Fruit fly (Drosophila melanogaster) whole organism, embryonic: ENCODE results near the gene CG2854.
A peak's percentile ranks its signal among the peaks of the same experiment; 100 is the strongest.

Source experiments
- Ada2b ChIP-seq: fragments of 200-800 bp; sonication (Bioruptor generic); IDR thresholded peaks from 2 replicates; pipeline ENCODE4 v1.3.6; 2022; ENCODE audit warnings: missing biosample characterization, missing genetic modification characterization
- CG10274 ChIP-seq: fragments of 200-800 bp; sonication (Bioruptor generic); optimal IDR thresholded peaks from 3 replicates; lab custom pipeline; 2017; ENCODE audit warnings: missing biosample characterization, mild to moderate bottlenecking, missing genetic modification characterization
- CG10321 ChIP-seq: fragments of 200-800 bp; sonication (Bioruptor generic); IDR thresholded peaks from 2 replicates; pipeline ENCODE4 v1.3.6; 2022; ENCODE audit warnings: missing biosample characterization, missing genetic modification characterization
- CG10565 ChIP-seq: fragments of 200-800 bp; sonication (Bioruptor generic); optimal IDR thresholded peaks from 3 replicates; lab custom pipeline; 2016; ENCODE audit warnings: missing biosample characterization, mild to moderate bottlenecking, missing genetic modification characterization
- CG11085 ChIP-seq: fragments of 200-800 bp; sonication (Bioruptor generic); IDR thresholded peaks from 2 replicates; pipeline ENCODE4 v1.3.6; 2022; ENCODE audit warnings: missing biosample characterization, missing genetic modification characterization
- CG13123 ChIP-seq: fragments of 200-800 bp; sonication (Bioruptor generic); optimal IDR thresholded peaks from 2 replicates; lab custom pipeline; 2016; ENCODE audit warnings: missing biosample characterization, missing genetic modification characterization
- CG13775 ChIP-seq: fragments of 200-800 bp; sonication (Bioruptor generic); optimal IDR thresholded peaks from 3 replicates; lab custom pipeline; 2017; ENCODE audit warnings: missing biosample characterization, mild to moderate bottlenecking, missing genetic modification characterization
- CG14860 ChIP-seq: fragments of 200-800 bp; sonication (Bioruptor generic); IDR thresholded peaks from 3 replicates; pipeline ENCODE4 v1.3.6; 2022; ENCODE audit warnings: missing biosample characterization, missing genetic modification characterization; ENCODE audit not compliant: partially characterized antibody
- CG15479 ChIP-seq: fragments of 200-800 bp; sonication (Bioruptor generic); optimal IDR thresholded peaks from 3 replicates; lab custom pipeline; 2019; ENCODE audit warnings: missing biosample characterization, mild to moderate bottlenecking, missing genetic modification characterization, moderate library complexity
- CG18619 ChIP-seq: fragments of 200-800 bp; sonication (Bioruptor generic); optimal IDR thresholded peaks from 3 replicates; lab custom pipeline; 2017; ENCODE audit warnings: missing biosample characterization, mild to moderate bottlenecking, missing genetic modification characterization
- CG2199 ChIP-seq: fragments of 200-800 bp; sonication (Bioruptor generic); IDR thresholded peaks from 3 replicates; pipeline ENCODE4 v1.3.6; 2022; ENCODE audit warnings: missing biosample characterization, missing genetic modification characterization
- CG33213 ChIP-seq: fragments of 200-800 bp; sonication (Bioruptor generic); optimal IDR thresholded peaks from 3 replicates; lab custom pipeline; 2016; ENCODE audit warnings: missing biosample characterization, missing genetic modification characterization
- CG43689 ChIP-seq: fragments of 200-800 bp; sonication (Bioruptor generic); IDR thresholded peaks from 2 replicates; pipeline ENCODE4 v1.3.6; 2022; ENCODE audit warnings: missing biosample characterization, missing genetic modification characterization
- CG6791 ChIP-seq: fragments of 200-800 bp; sonication (Bioruptor generic); IDR thresholded peaks from 3 replicates; pipeline ENCODE4 v1.3.6; 2022; ENCODE audit warnings: missing biosample characterization, missing genetic modification characterization; ENCODE audit not compliant: partially characterized antibody
- CG7556 ChIP-seq: fragments of 200-800 bp; sonication (Bioruptor generic); optimal IDR thresholded peaks from 2 replicates; lab custom pipeline; 2017; ENCODE audit warnings: missing biosample characterization, mild to moderate bottlenecking, missing genetic modification characterization
- CG7786 ChIP-seq: fragments of 200-800 bp; sonication (Bioruptor generic); optimal IDR thresholded peaks from 2 replicates; lab custom pipeline; 2016; ENCODE audit warnings: missing biosample characterization, missing genetic modification characterization
- CG7839 ChIP-seq: fragments of 200-800 bp; sonication (Bioruptor generic); optimal IDR thresholded peaks from 3 replicates; lab custom pipeline; 2018; ENCODE audit warnings: missing biosample characterization, mild to moderate bottlenecking, missing genetic modification characterization, moderate library complexity
- CG8924 ChIP-seq: fragments of 200-800 bp; optimal IDR thresholded peaks from 3 replicates; lab custom pipeline; 2019; ENCODE audit warnings: missing biosample characterization, mild to moderate bottlenecking, missing genetic modification characterization, moderate library complexity
- D ChIP-seq, 2 experiments: fragments of 200-800 bp in 1 of 2; fragments of >200 bp in 1 of 2; sonication (Bioruptor generic) in 1 of 2; optimal IDR thresholded peaks; 2 replicates in 1 of 2; 3 replicates in 1 of 2; lab custom pipeline; 2017; ENCODE audit warnings: mild to moderate bottlenecking in 1 of 2, missing biosample characterization in 1 of 2, missing genetic modification characterization in 1 of 2, missing genetic modification reagents in 1 of 2
- Dp ChIP-seq: fragments of 200-800 bp; sonication (Bioruptor generic); optimal IDR thresholded peaks from 2 replicates; lab custom pipeline; 2018; ENCODE audit warnings: missing biosample characterization, mild to moderate bottlenecking, missing genetic modification characterization, moderate library complexity
- Dref ChIP-seq: fragments of 200-800 bp; sonication (Bioruptor generic); IDR thresholded peaks from 2 replicates; pipeline ENCODE4 v1.3.6; 2022; ENCODE audit warnings: missing biosample characterization, missing genetic modification characterization
- E2f1 ChIP-seq: fragments of 200-800 bp; sonication (Bioruptor generic); IDR thresholded peaks from 2 replicates; pipeline ENCODE4 v1.3.6; 2022; ENCODE audit warnings: missing biosample characterization, missing genetic modification characterization
- Elba2 ChIP-seq: fragments of 200-800 bp; sonication (Bioruptor generic); optimal IDR thresholded peaks from 3 replicates; lab custom pipeline; 2016; ENCODE audit warnings: missing biosample characterization, missing genetic modification characterization
- H2.0 ChIP-seq: fragments of 200-800 bp; sonication (Bioruptor generic); IDR thresholded peaks from 2 replicates; pipeline ENCODE4 v1.3.6; 2022; ENCODE audit warnings: missing biosample characterization, missing genetic modification characterization
- HLHmδ ChIP-seq: fragments of 200-800 bp; sonication (Bioruptor generic); optimal IDR thresholded peaks from 2 replicates; lab custom pipeline; 2018; ENCODE audit warnings: missing biosample characterization, mild to moderate bottlenecking, missing genetic modification characterization, moderate library complexity
- Hr51 ChIP-seq, 2 experiments: fragments of 200-800 bp; sonication (Bioruptor generic); optimal IDR thresholded peaks; 2 replicates in 1 of 2; 3 replicates in 1 of 2; lab custom pipeline; 2016 to 2018; ENCODE audit warnings: missing biosample characterization in 2 of 2, missing genetic modification characterization in 2 of 2, mild to moderate bottlenecking in 1 of 2, moderate library complexity in 1 of 2
- NC2α ChIP-seq: fragments of 200-800 bp; sonication (Bioruptor generic); optimal IDR thresholded peaks from 2 replicates; lab custom pipeline; 2016; ENCODE audit warnings: missing biosample characterization, missing genetic modification characterization
- NfI ChIP-seq: fragments of 200-800 bp; sonication (Bioruptor generic); optimal IDR thresholded peaks from 3 replicates; lab custom pipeline; 2018; ENCODE audit warnings: missing biosample characterization, mild to moderate bottlenecking, missing genetic modification characterization, moderate library complexity
- Opbp ChIP-seq: fragments of 200-800 bp; sonication (Bioruptor generic); IDR thresholded peaks from 3 replicates; pipeline ENCODE4 v1.3.6; 2022; ENCODE audit warnings: missing biosample characterization, missing genetic modification characterization; ENCODE audit not compliant: partially characterized antibody
- Taf1 ChIP-seq: fragments of 200-800 bp; sonication (Bioruptor generic); IDR thresholded peaks from 2 replicates; pipeline ENCODE4 v1.3.6; 2022; ENCODE audit warnings: missing biosample characterization, missing genetic modification characterization
- Xrp1 ChIP-seq: fragments of 200-800 bp; sonication (Bioruptor generic); IDR thresholded peaks from 2 replicates; pipeline ENCODE4 v1.3.6; 2022; ENCODE audit warnings: missing biosample characterization, missing genetic modification characterization
- az2 ChIP-seq: fragments of 200-800 bp; sonication (Bioruptor generic); optimal IDR thresholded peaks from 3 replicates; lab custom pipeline; 2016; ENCODE audit warnings: missing biosample characterization, missing genetic modification characterization
- bsh ChIP-seq, 2 experiments: fragments of 200-800 bp; sonication (Bioruptor generic); optimal IDR thresholded peaks; 2 replicates each; lab custom pipeline; 2017 to 2018; ENCODE audit warnings: mild to moderate bottlenecking in 2 of 2, missing biosample characterization in 2 of 2, missing genetic modification characterization in 2 of 2, moderate library complexity in 1 of 2
- h ChIP-seq: fragments of >200 bp; optimal IDR thresholded peaks from 2 replicates; lab custom pipeline; 2017
- jigr1 ChIP-seq: fragments of 200-800 bp; sonication (Bioruptor generic); IDR thresholded peaks from 3 replicates; pipeline ENCODE4 v1.3.6; 2022; ENCODE audit warnings: missing biosample characterization, missing genetic modification characterization
- nom ChIP-seq: fragments of 200-800 bp; sonication (Bioruptor generic); optimal IDR thresholded peaks from 2 replicates; lab custom pipeline; 2017; ENCODE audit warnings: missing biosample characterization, missing genetic modification characterization, mild to moderate bottlenecking, moderate library complexity, missing genetic modification reagents
- org-1 ChIP-seq: fragments of 200-800 bp; sonication (Bioruptor generic); optimal IDR thresholded peaks from 2 replicates; lab custom pipeline; 2017; ENCODE audit warnings: missing biosample characterization, missing genetic modification characterization
- peb ChIP-seq: fragments of 200-800 bp; sonication (Bioruptor generic); IDR thresholded peaks from 2 replicates; pipeline ENCODE4 v1.3.6; 2022; ENCODE audit warnings: missing biosample characterization, missing genetic modification characterization
- psq ChIP-seq: fragments of 200-800 bp; sonication (Bioruptor generic); optimal IDR thresholded peaks from 2 replicates; lab custom pipeline; 2017; ENCODE audit warnings: missing biosample characterization, missing genetic modification characterization
- ranshi ChIP-seq: fragments of 200-800 bp; sonication (Bioruptor generic); IDR thresholded peaks from 2 replicates; pipeline ENCODE4 v1.3.6; 2022; ENCODE audit warnings: missing biosample characterization, missing genetic modification characterization
- rib ChIP-seq: fragments of 200-800 bp; sonication (Bioruptor generic); IDR thresholded peaks from 2 replicates; pipeline ENCODE4 v1.3.6; 2022; ENCODE audit warnings: missing biosample characterization, missing genetic modification characterization
- shn ChIP-seq: fragments of 200-800 bp; sonication (Bioruptor generic); optimal IDR thresholded peaks from 3 replicates; lab custom pipeline; 2016; ENCODE audit warnings: missing biosample characterization, missing genetic modification characterization
- ttk ChIP-seq: fragments of 200-800 bp; sonication (Bioruptor generic); IDR thresholded peaks from 2 replicates; pipeline ENCODE4 v2.1.2; 2022; ENCODE audit warnings: missing biosample characterization, missing genetic modification characterization
- twi ChIP-seq: fragments of 200-800 bp; optimal IDR thresholded peaks from 2 replicates; lab custom pipeline; 2019; ENCODE audit warnings: missing biosample characterization, mild to moderate bottlenecking, missing genetic modification characterization, moderate library complexity
- unpg ChIP-seq: fragments of 200-800 bp; sonication (Bioruptor generic); optimal IDR thresholded peaks from 3 replicates; lab custom pipeline; 2018; ENCODE audit warnings: missing biosample characterization, mild to moderate bottlenecking, missing genetic modification characterization, moderate library complexity
- wor ChIP-seq: fragments of 200-800 bp; sonication (Bioruptor generic); IDR thresholded peaks from 2 replicates; pipeline ENCODE4 v1.3.6; 2022; ENCODE audit warnings: missing biosample characterization, missing genetic modification characterization
- zen2 ChIP-seq: fragments of 200-800 bp; sonication (Bioruptor generic); IDR thresholded peaks from 3 replicates; pipeline ENCODE4 v1.3.6; 2022; ENCODE audit warnings: missing biosample characterization, missing genetic modification characterization; ENCODE audit not compliant: partially characterized antibody

Gene CG2854

dm6 chrX:2301613-2302522 lies 25.1 kb upstream of the CG2854 start (continued):
- TF ChIP-seq CG7556 (GFP tag; lab: Kevin White, UChicago) (peak; percentile 78), CG15479 (GFP tag; lab: Kevin White, UChicago) (no peak), HLHmδ (GFP tag; lab: Kevin White, UChicago) (no peak), psq (GFP tag; lab: Kevin White, UChicago) (peak; percentile 1), CG13123 (peak; percentile 44), wor (GFP tag; lab: Robert Waterston, UW) (peak; percentile 78), E2f1 (GFP tag; lab: Robert Waterston, UW) (peak; percentile 79), Elba2 (GFP tag; lab: Kevin White, UChicago) (no peak), CG33213 (GFP tag; lab: Kevin White, UChicago) (peak; percentile 74), twi (tag; lab: Kevin White, UChicago) (peak; percentile 71), rib (peak; percentile 54; the same call in 1 of the 2 replicates), CG7839 (tag; lab: Kevin White, UChicago) (peak; percentile 91), jigr1 (GFP tag; lab: Robert Waterston, UW) (peak; percentile 86), CG8924 (tag; lab: Kevin White, UChicago) (peak; percentile 83), CG10565 (GFP tag; lab: Kevin White, UChicago) (no peak), zen2 (GFP tag; lab: Robert Waterston, UW) (no peak), Hr51 (GFP tag; optimal IDR thresholded peaks at IDR 0.05; lab: Kevin White, UChicago) (peak; percentile 44 to 82), H2.0 (GFP tag; lab: Robert Waterston, UW) (peak; percentile 77), peb (GFP tag; lab: Robert Waterston, UW) (peak; percentile 71), CG10274 (peak; percentile 62), CG13775 (peak; percentile 79), h (lab: Kevin White, UChicago) (no peak), D (optimal IDR thresholded peaks at IDR 0.05; lab: Kevin White, UChicago) (no peak), D (GFP tag; optimal IDR thresholded peaks at IDR 0.05; lab: Kevin White, UChicago) (peak; percentile 85), Dref (GFP tag; lab: Robert Waterston, UW) (no peak), CG10321 (0 out of 2 replicates have a peak, but pooled peaks have one; percentile 56), Xrp1 (GFP tag; lab: Robert Waterston, UW) (peak; percentile 86), nom (peak; percentile 3), shn (GFP tag; lab: Kevin White, UChicago) (peak; percentile 84), bsh (GFP tag; optimal IDR thresholded peaks at IDR 0.05; lab: Kevin White, UChicago) (peak; percentile 34 to 88), ranshi (peak; percentile 83; the same call in 1 of the 2 replicates), CG11085 (GFP tag; lab: Robert Waterston, UW) (peak; percentile 53; the same call in 1 of the 2 replicates), Taf1 (peak; percentile 37; the same call in 1 of the 2 replicates), unpg (GFP tag; lab: Kevin White, UChicago) (peak; percentile 87), NC2α (peak; percentile 62), CG43689 (GFP tag; lab: Robert Waterston, UW) (0 out of 2 replicates have a peak, but pooled peaks have one; percentile 18), CG18619 (GFP tag; lab: Kevin White, UChicago) (peak; percentile 74), CG6791 (GFP tag; lab: Robert Waterston, UW) (no peak), org-1 (GFP tag; lab: Kevin White, UChicago) (peak; percentile 85), CG2199 (GFP tag; lab: Robert Waterston, UW) (peak; percentile 85; the same call in 2 of the 3 replicates), CG7786 (peak; percentile 82), Dp (GFP tag; lab: Kevin White, UChicago) (no peak), Ada2b (GFP tag; lab: Robert Waterston, UW) (peak; percentile 84), az2 (GFP tag; lab: Kevin White, UChicago) (peak; percentile 73), ttk (GFP tag; lab: Robert Waterston, UW) (peak; percentile 83), Opbp (GFP tag; lab: Robert Waterston, UW) (no peak), NfI (GFP tag; lab: Kevin White, UChicago) (peak; percentile 79), CG14860 (GFP tag; lab: Robert Waterston, UW) (no peak)
